Worm (Caenorhabditis elegans) whole organism, L4 larva: ENCODE data around the gene oac-15.

Experiments
- lin-13 ChIP-seq: fragments of 150-350 bp; optimal IDR thresholded peaks from 2 replicates; lab custom pipeline; 2014; ENCODE audit warnings: missing biosample characterization, missing genetic modification reagents, missing genetic modification characterization
- mdl-1 ChIP-seq, 2 experiments: fragments of 150-350 bp in 1 of 2; sonication (generic microtip) in 1 of 2; optimal IDR thresholded peaks; 2 replicates each; lab custom pipeline; 2014 to 2017; ENCODE audit warnings: missing biosample characterization in 2 of 2, missing genetic modification characterization in 2 of 2
- pqm-1 ChIP-seq: sonication (generic microtip); optimal IDR thresholded peaks from 2 replicates; lab custom pipeline; 2017; ENCODE audit warnings: missing biosample characterization, missing genetic modification characterization
- zip-2 ChIP-seq: fragments of 150-350 bp; optimal IDR thresholded peaks from 2 replicates; lab custom pipeline; 2014; ENCODE audit warnings: missing biosample characterization, missing genetic modification characterization
- ztf-11 ChIP-seq: fragments of 150-350 bp; optimal IDR thresholded peaks from 2 replicates; lab custom pipeline; 2014; ENCODE audit warnings: missing biosample characterization, missing genetic modification characterization

DNA sequence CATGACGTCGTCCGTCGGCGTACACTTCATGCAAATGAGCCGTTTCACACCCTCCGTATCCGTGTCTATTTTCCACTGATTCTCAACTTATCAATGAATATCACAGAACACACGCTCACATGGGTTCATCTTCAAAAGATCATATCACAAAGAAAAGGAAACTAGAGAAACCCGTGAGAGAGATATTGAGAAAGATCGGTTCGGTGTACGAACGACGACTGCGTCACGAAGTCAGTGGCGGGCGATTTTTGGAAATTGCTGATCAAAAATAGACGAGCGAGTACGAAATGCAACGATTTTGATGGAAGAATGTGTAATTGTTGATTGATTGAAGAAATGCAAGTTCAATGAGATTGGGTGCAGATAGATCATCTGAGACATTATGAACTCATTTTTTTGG lies 3.6 kb upstream of the oac-15 start:
- no peak for TF ChIP-seq ztf-11 (tag; lab: Kevin White, UChicago)
- no peak for TF ChIP-seq zip-2 (tag; lab: Kevin White, UChicago)
- no peak for TF ChIP-seq pqm-1 (tag; lab: Kevin White, UChicago)
- TF ChIP-seq lin-13 (GFP tag; lab: Kevin White, UChicago) = no peak
- peak in 1 of 2 experiments; percentile 63 for TF ChIP-seq mdl-1 (tag; optimal IDR thresholded peaks at IDR 0.05; lab: Kevin White, UChicago)
